Fruit fly (Drosophila melanogaster) whole organism, embryonic: ENCODE results near the gene Duba.

ENCODE experiments used
- ATbp ChIP-seq: fragments of 200-800 bp; sonication (Bioruptor generic); optimal IDR thresholded peaks from 2 replicates; lab custom pipeline; 2017; ENCODE audit warnings: missing biosample characterization, mild to moderate bottlenecking, missing genetic modification characterization, missing genetic modification reagents
- Asciz ChIP-seq: fragments of 200-800 bp; sonication (Bioruptor generic); optimal IDR thresholded peaks from 2 replicates; lab custom pipeline; 2017; ENCODE audit warnings: missing biosample characterization, mild to moderate bottlenecking, missing genetic modification characterization, missing genetic modification reagents
- Awh ChIP-seq: fragments of 200-800 bp; sonication (Bioruptor generic); IDR thresholded peaks from 2 replicates; pipeline ENCODE4, ENCODE4 v1.3.6; 2022; ENCODE audit warnings: missing biosample characterization, missing genetic modification characterization
- CG12071 ChIP-seq: fragments of 200-800 bp; sonication (Bioruptor generic); optimal IDR thresholded peaks from 3 replicates; lab custom pipeline; 2018; ENCODE audit warnings: missing biosample characterization, mild to moderate bottlenecking, missing genetic modification characterization
- CG12299 ChIP-seq: fragments of 200-800 bp; sonication (Bioruptor generic); optimal IDR thresholded peaks from 2 replicates; lab custom pipeline; 2018; ENCODE audit warnings: missing biosample characterization, mild to moderate bottlenecking, missing genetic modification characterization
- CG13296 ChIP-seq: fragments of 200-800 bp; sonication (Bioruptor generic); optimal IDR thresholded peaks from 3 replicates; lab custom pipeline; 2018; ENCODE audit warnings: missing biosample characterization, mild to moderate bottlenecking, missing genetic modification characterization
- CG15514 ChIP-seq: fragments of 200-800 bp; sonication (Bioruptor generic); optimal IDR thresholded peaks from 3 replicates; lab custom pipeline; 2017; ENCODE audit warnings: missing biosample characterization, missing genetic modification characterization, mild to moderate bottlenecking, moderate library complexity, missing genetic modification reagents
- CG16779 ChIP-seq: fragments of 200-800 bp; sonication (Bioruptor generic); IDR thresholded peaks from 2 replicates; pipeline ENCODE4 v1.3.6; 2022; ENCODE audit warnings: missing biosample characterization, missing genetic modification characterization
- CG17359 ChIP-seq: fragments of 200-800 bp; sonication (Bioruptor generic); optimal IDR thresholded peaks from 3 replicates; lab custom pipeline; 2018; ENCODE audit warnings: missing biosample characterization, mild to moderate bottlenecking, missing genetic modification characterization, moderate library complexity
- CG5180 ChIP-seq: fragments of 200-800 bp; sonication (Bioruptor generic); optimal IDR thresholded peaks from 3 replicates; lab custom pipeline; 2017; ENCODE audit warnings: missing biosample characterization, missing genetic modification characterization, mild to moderate bottlenecking, moderate library complexity, missing genetic modification reagents
- CG6272 ChIP-seq: fragments of 200-800 bp; sonication (Bioruptor generic); IDR thresholded peaks from 2 replicates; pipeline ENCODE4 v1.3.6; 2022; ENCODE audit warnings: missing biosample characterization, missing genetic modification characterization
- CG6813 ChIP-seq: fragments of 200-800 bp; sonication (Bioruptor generic); optimal IDR thresholded peaks from 2 replicates; lab custom pipeline; 2017; ENCODE audit warnings: missing biosample characterization, missing genetic modification characterization, mild to moderate bottlenecking, moderate library complexity, missing genetic modification reagents
- CG7839 ChIP-seq: fragments of 200-800 bp; sonication (Bioruptor generic); optimal IDR thresholded peaks from 3 replicates; lab custom pipeline; 2018; ENCODE audit warnings: missing biosample characterization, mild to moderate bottlenecking, missing genetic modification characterization, moderate library complexity
- CG7928 ChIP-seq: fragments of 200-800 bp; sonication (Bioruptor generic); optimal IDR thresholded peaks from 2 replicates; lab custom pipeline; 2017; ENCODE audit warnings: missing biosample characterization, mild to moderate bottlenecking, missing genetic modification characterization
- CG7987 ChIP-seq: fragments of 200-800 bp; sonication (Bioruptor generic); optimal IDR thresholded peaks from 2 replicates; lab custom pipeline; 2018; ENCODE audit warnings: missing biosample characterization, mild to moderate bottlenecking, missing genetic modification characterization, moderate library complexity
- Drgx ChIP-seq: fragments of 200-800 bp; sonication (Bioruptor generic); IDR thresholded peaks from 2 replicates; pipeline ENCODE4 v1.3.6; 2022; ENCODE audit warnings: missing biosample characterization, missing genetic modification characterization
- Fer3 ChIP-seq: fragments of 200-800 bp; sonication (Bioruptor generic); optimal IDR thresholded peaks from 2 replicates; lab custom pipeline; 2018; ENCODE audit warnings: missing biosample characterization, mild to moderate bottlenecking, missing genetic modification characterization, moderate library complexity
- HLH3B ChIP-seq: fragments of 200-800 bp; sonication (Bioruptor generic); IDR thresholded peaks from 2 replicates; pipeline ENCODE4 v1.3.6; 2022; ENCODE audit warnings: missing biosample characterization, missing genetic modification characterization
- HLH4C ChIP-seq: fragments of 200-800 bp; sonication (Bioruptor generic); IDR thresholded peaks from 3 replicates; pipeline ENCODE4 v1.3.6; 2022; ENCODE audit warnings: missing biosample characterization, missing genetic modification characterization; ENCODE audit not compliant: partially characterized antibody
- Med ChIP-seq: fragments of 200-800 bp; sonication (Bioruptor generic); peaks from one replicate; lab custom pipeline; 2016; ENCODE audit warnings: missing biosample characterization, missing genetic modification characterization, mild to moderate bottlenecking, inconsistent platforms, moderate library complexity
- ab ChIP-seq: fragments of 200-800 bp; sonication (Bioruptor generic); optimal IDR thresholded peaks from 2 replicates; lab custom pipeline; 2016; ENCODE audit warnings: missing biosample characterization, missing genetic modification characterization
- bsh ChIP-seq, 2 experiments: fragments of 200-800 bp; sonication (Bioruptor generic); optimal IDR thresholded peaks; 2 replicates each; lab custom pipeline; 2017 to 2018; ENCODE audit warnings: mild to moderate bottlenecking in 2 of 2, missing biosample characterization in 2 of 2, missing genetic modification characterization in 2 of 2, moderate library complexity in 1 of 2
- btn ChIP-seq: fragments of 200-800 bp; sonication (Bioruptor generic); optimal IDR thresholded peaks from 2 replicates; lab custom pipeline; 2016; ENCODE audit warnings: missing biosample characterization, missing genetic modification characterization
- ci ChIP-seq: fragments of 200-800 bp; sonication (Bioruptor generic); IDR thresholded peaks from 3 replicates; pipeline ENCODE4 v1.3.6; 2022; ENCODE audit warnings: missing biosample characterization, missing genetic modification characterization
- fd64A ChIP-seq: fragments of 200-800 bp; sonication (Bioruptor generic); optimal IDR thresholded peaks from 3 replicates; lab custom pipeline; 2018; ENCODE audit warnings: missing biosample characterization, mild to moderate bottlenecking, missing genetic modification characterization
- hkb ChIP-seq, 2 experiments: fragments of 200-800 bp in 1 of 2; fragments of >200 bp in 1 of 2; sonication (Bioruptor generic) in 1 of 2; IDR thresholded peaks in 1 of 2; optimal IDR thresholded peaks in 1 of 2; 2 replicates each; pipeline versions ENCODE4 v1.3.6 to Lab custom; 2017 to 2022; ENCODE audit warnings: missing biosample characterization in 1 of 2, missing genetic modification characterization in 1 of 2
- lab ChIP-seq: fragments of 200-800 bp; sonication (Bioruptor generic); optimal IDR thresholded peaks from 3 replicates; lab custom pipeline; 2017; ENCODE audit warnings: missing biosample characterization, missing genetic modification characterization, mild to moderate bottlenecking, moderate library complexity, missing genetic modification reagents
- nom ChIP-seq: fragments of 200-800 bp; sonication (Bioruptor generic); optimal IDR thresholded peaks from 2 replicates; lab custom pipeline; 2017; ENCODE audit warnings: missing biosample characterization, missing genetic modification characterization, mild to moderate bottlenecking, moderate library complexity, missing genetic modification reagents
- pan ChIP-seq, 4 experiments: fragments of >200 bp in 3 of 4; fragments of 200-800 bp in 1 of 4; sonication (Bioruptor generic) in 1 of 4; optimal IDR thresholded peaks in 3 of 4; IDR thresholded peaks in 1 of 4; 2 replicates each; pipeline versions ENCODE4 v1.3.6 to Lab custom; 2017 to 2022; ENCODE audit warnings: missing biosample characterization in 2 of 4, missing genetic modification characterization in 2 of 4, mixed read lengths in 1 of 4
- rib ChIP-seq: fragments of 200-800 bp; sonication (Bioruptor generic); IDR thresholded peaks from 2 replicates; pipeline ENCODE4 v1.3.6; 2022; ENCODE audit warnings: missing biosample characterization, missing genetic modification characterization
- sens-2 ChIP-seq: fragments of 200-800 bp; sonication (Bioruptor generic); IDR thresholded peaks from 2 replicates; pipeline ENCODE4 v1.3.6; 2022; ENCODE audit warnings: missing biosample characterization, missing genetic modification characterization
- tap ChIP-seq: fragments of 200-800 bp; optimal IDR thresholded peaks from 3 replicates; lab custom pipeline; 2019; ENCODE audit warnings: missing biosample characterization, mild to moderate bottlenecking, missing genetic modification characterization, moderate library complexity
- tll ChIP-seq, 2 experiments: fragments of 200-800 bp in 1 of 2; fragments of >200 bp in 1 of 2; sonication (Bioruptor generic) in 1 of 2; optimal IDR thresholded peaks; 2 replicates each; lab custom pipeline; 2017 to 2019; ENCODE audit warnings: missing biosample characterization in 2 of 2, missing genetic modification characterization in 2 of 2, mild to moderate bottlenecking in 1 of 2, moderate library complexity in 1 of 2
- vnd ChIP-seq: fragments of 200-800 bp; sonication (Bioruptor generic); IDR thresholded peaks from 3 replicates; pipeline ENCODE4 v1.3.6; 2022; ENCODE audit warnings: missing biosample characterization, missing genetic modification characterization; ENCODE audit not compliant: partially characterized antibody

The Duba gene

DNA sequence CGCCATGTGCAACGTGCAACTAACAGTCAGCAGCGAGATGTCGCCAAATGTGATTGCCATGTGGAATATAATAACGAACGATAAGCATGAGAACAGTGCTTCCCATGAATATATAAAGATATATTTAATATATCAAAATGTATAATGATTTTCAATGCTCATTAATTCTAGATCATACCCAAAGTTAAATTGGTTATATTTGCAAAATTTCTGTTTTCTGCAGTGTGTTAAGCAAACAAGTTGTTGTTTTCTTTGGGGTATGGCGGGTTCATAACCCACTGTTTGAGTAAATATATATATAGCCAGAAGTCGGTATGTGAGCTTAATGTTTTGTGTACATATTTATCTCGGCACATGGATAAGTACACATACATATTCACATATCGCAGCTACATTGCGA is 27.6 kb upstream of the Duba start:
- TF ChIP-seq Awh (0 out of 2 replicates have a peak, but pooled peaks have one; percentile 20), hkb (optimal IDR thresholded peaks at IDR 0.05; lab: Kevin White, UChicago) (no peak), hkb (GFP tag; IDR thresholded peaks at IDR 0.05; lab: Robert Waterston, UW) (peak; percentile 52), CG7928 (GFP tag; lab: Kevin White, UChicago) (no peak), CG12299 (no peak), fd64A (GFP tag; lab: Kevin White, UChicago) (peak; percentile 22), vnd (GFP tag; lab: Robert Waterston, UW) (no peak), ci (GFP tag; lab: Robert Waterston, UW) (0 out of 3 replicates have a peak, but pooled peaks have one; percentile 38), CG12071 (GFP tag; lab: Kevin White, UChicago) (peak; percentile 17), CG17359 (tag; lab: Kevin White, UChicago) (peak; percentile 50), tll (GFP tag; optimal IDR thresholded peaks at IDR 0.05; lab: Kevin White, UChicago) (no peak), HLH3B (GFP tag; lab: Robert Waterston, UW) (peak; percentile 19; the same call in 1 of the 2 replicates), lab (peak; percentile 36), Asciz (peak; percentile 34), Fer3 (tag; lab: Kevin White, UChicago) (peak; percentile 11), CG15514 (GFP tag; lab: Kevin White, UChicago) (peak; percentile 3), CG7987 (GFP tag; lab: Kevin White, UChicago) (peak; percentile 16), CG6813 (GFP tag; lab: Kevin White, UChicago) (peak; percentile 10), Med (peak; percentile 63), CG5180 (peak; percentile 31), tap (tag; lab: Kevin White, UChicago) (peak; percentile 38), ab (no peak), CG13296 (GFP tag; lab: Kevin White, UChicago) (peak; percentile 43), ATbp (GFP tag; lab: Kevin White, UChicago) (peak; percentile 30), pan (optimal IDR thresholded peaks at IDR 0.05; lab: Kevin White, UChicago) (no peak), pan (GFP tag; optimal IDR thresholded peaks at IDR 0.05 in 1 of 2, IDR thresholded peaks at IDR 0.05 in 1 of 2) (peak in 1 of 2 experiments; percentile 25), Drgx (GFP tag; lab: Robert Waterston, UW) (peak; percentile 72)

- TF ChIP-seq btn (GFP tag; lab: Kevin White, UChicago) (no peak), CG7839 (tag; lab: Kevin White, UChicago) (no peak), Drgx (GFP tag; lab: Robert Waterston, UW) (peak; percentile 64), HLH4C (no peak), nom (GFP tag; lab: Kevin White, UChicago) (peak; percentile 81), bsh (GFP tag; optimal IDR thresholded peaks at IDR 0.05; lab: Kevin White, UChicago) (peak in 1 of 2 experiments; percentile 83), sens-2 (GFP tag; lab: Robert Waterston, UW) (no peak)
Observed at dm6 chr3L:11634551-11634950, 25.3 kb upstream of the Duba start.

DNA sequence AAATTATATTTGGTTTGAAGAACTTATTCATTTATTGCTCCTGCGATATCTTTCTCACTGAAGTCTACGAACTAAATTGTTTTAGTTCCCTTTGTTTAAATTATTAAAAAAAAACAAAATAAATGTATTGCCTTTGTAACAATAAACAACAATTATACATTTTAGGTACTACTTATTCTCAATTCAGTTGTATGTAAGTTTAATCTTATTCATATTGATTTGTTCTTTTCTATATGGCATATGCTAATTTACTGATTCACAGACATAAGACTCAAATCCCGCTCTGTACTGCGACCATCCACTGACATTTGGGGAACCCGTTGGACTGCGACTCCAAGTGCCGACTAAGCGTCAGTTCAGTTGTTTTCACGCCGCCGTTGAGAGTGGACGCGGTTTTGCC is 21.8 kb upstream of the Duba start, which contains the start of gene CG32091:
CG32091 (plus strand) TSS at position 301 of the 400 bp plus-strand sequence.
- TF ChIP-seq CG16779 (GFP tag; lab: Robert Waterston, UW) (0 out of 2 replicates have a peak, but pooled peaks have one; percentile 11), CG6272 (GFP tag; lab: Robert Waterston, UW) (no peak), rib (GFP tag; lab: Robert Waterston, UW) (0 out of 2 replicates have a peak, but pooled peaks have one; percentile 20)
